Worm (Caenorhabditis elegans) whole organism, L4 larva: ENCODE measurements around the gene nlp-59.
A peak's percentile ranks its signal among the peaks of the same experiment; 100 is the strongest.

Experiments
- F44E2.7 ChIP-seq: fragments of 200-800 bp; sonication (Bioruptor generic); IDR thresholded peaks from 2 replicates; pipeline ENCODE4 v2.1.2; 2022; ENCODE audit warnings: missing genetic modification characterization, missing compliant biosample characterization
- R02D3.7 ChIP-seq: fragments of 150-350 bp; sonication (generic microtip); optimal IDR thresholded peaks from 3 replicates; lab custom pipeline; 2014; ENCODE audit warnings: missing biosample characterization, missing genetic modification characterization
- T20F7.1 ChIP-seq: fragments of 200-800 bp; sonication (Bioruptor generic); optimal IDR thresholded peaks from 2 replicates; lab custom pipeline; 2018; ENCODE audit warnings: mild to moderate bottlenecking, missing genetic modification characterization, missing compliant biosample characterization
- T26A8.4 ChIP-seq: fragments of 200-800 bp; sonication (Bioruptor generic); IDR thresholded peaks from 2 replicates; pipeline ENCODE4 v1.3.6; 2022; ENCODE audit warnings: missing genetic modification characterization, missing compliant biosample characterization
- Y48G9A.11 ChIP-seq: fragments of 200-800 bp; sonication (Bioruptor generic); IDR thresholded peaks from 2 replicates; pipeline ENCODE4 v1.3.6; 2022; ENCODE audit warnings: missing genetic modification reagents, missing genetic modification characterization, missing compliant biosample characterization
- Y5F2A.4 ChIP-seq: fragments of 200-800 bp; sonication (Bioruptor generic); optimal IDR thresholded peaks from 2 replicates; lab custom pipeline; 2018; ENCODE audit warnings: mild to moderate bottlenecking, missing genetic modification characterization, missing compliant biosample characterization
- Y75B8A.6 ChIP-seq: fragments of 200-800 bp; sonication (Bioruptor generic); IDR thresholded peaks from 2 replicates; pipeline ENCODE4 v1.3.6; 2022; ENCODE audit warnings: missing genetic modification reagents, missing genetic modification characterization, missing compliant biosample characterization
- ZK337.2 ChIP-seq: fragments of 200-800 bp; sonication (Bioruptor generic); IDR thresholded peaks from 2 replicates; pipeline ENCODE4 v1.3.6; 2022; ENCODE audit warnings: missing genetic modification reagents, missing genetic modification characterization, missing compliant biosample characterization
- aha-1 ChIP-seq: fragments of 150-350 bp; peaks from one replicate; lab custom pipeline; 2014; ENCODE audit warnings: missing biosample characterization, missing genetic modification characterization
- arid-1 ChIP-seq: fragments of 200-800 bp; sonication (Bioruptor generic); conservative IDR thresholded peaks from 2 replicates; pipeline ENCODE4 v1.3.6; 2022; ENCODE audit warnings: missing genetic modification reagents, missing genetic modification characterization, missing compliant biosample characterization
- ceh-20 ChIP-seq: fragments of 200-800 bp; sonication (Bioruptor generic); IDR thresholded peaks from 2 replicates; pipeline ENCODE4 v1.3.6; 2022; ENCODE audit warnings: missing genetic modification reagents, missing genetic modification characterization, missing compliant biosample characterization
- ceh-44 ChIP-seq: fragments of 200-800 bp; sonication (Bioruptor generic); IDR thresholded peaks from 2 replicates; pipeline ENCODE4 v1.3.6; 2022; ENCODE audit warnings: missing genetic modification reagents, missing genetic modification characterization, missing compliant biosample characterization
- cey-2 ChIP-seq: sonication (generic microtip); optimal IDR thresholded peaks from 3 replicates; lab custom pipeline; 2017; ENCODE audit warnings: missing genetic modification characterization, mild to moderate bottlenecking, missing compliant biosample characterization, antibody characterized with exemption, borderline replicate concordance; ENCODE audit not compliant: insufficient read depth
- daf-19 ChIP-seq: fragments of 200-800 bp; sonication (Bioruptor generic); conservative IDR thresholded peaks from 2 replicates; pipeline ENCODE4 v1.3.6; 2022; ENCODE audit warnings: missing genetic modification characterization, missing compliant biosample characterization
- daf-8 ChIP-seq: fragments of 200-800 bp; sonication (Bioruptor generic); IDR thresholded peaks from 2 replicates; pipeline ENCODE4 v1.3.6; 2022; ENCODE audit warnings: missing genetic modification characterization, missing compliant biosample characterization
- duxl-1 ChIP-seq: sonication (generic microtip); optimal IDR thresholded peaks from 2 replicates; lab custom pipeline; 2016; ENCODE audit warnings: mild to moderate bottlenecking, missing genetic modification characterization, moderate library complexity, missing compliant biosample characterization; ENCODE audit not compliant: poor library complexity
- dve-1 ChIP-seq: sonication (generic microtip); optimal IDR thresholded peaks from 2 replicates; lab custom pipeline; 2017; ENCODE audit warnings: antibody characterized with exemption, mild to moderate bottlenecking, missing genetic modification characterization, missing compliant biosample characterization; ENCODE audit not compliant: insufficient read depth
- egl-43 ChIP-seq: fragments of 200-800 bp; sonication (Bioruptor generic); IDR thresholded peaks from 2 replicates; pipeline ENCODE4 v1.3.6; 2022; ENCODE audit warnings: missing genetic modification reagents, missing genetic modification characterization, missing compliant biosample characterization
- fkh-10 ChIP-seq: fragments of 150-350 bp; optimal IDR thresholded peaks from 2 replicates; lab custom pipeline; 2014; ENCODE audit warnings: missing biosample characterization, missing genetic modification reagents, missing genetic modification characterization
- hif-1 ChIP-seq, 2 experiments: sonication (generic microtip); optimal IDR thresholded peaks; 2 replicates each; lab custom pipeline; 2016 to 2017; ENCODE audit warnings: missing compliant biosample characterization in 2 of 2, missing genetic modification characterization in 2 of 2, missing genetic modification reagents in 2 of 2, missing genotype in 2 of 2, mild to moderate bottlenecking in 1 of 2
- hlh-11 ChIP-seq: fragments of 200-800 bp; sonication (Bioruptor generic); optimal IDR thresholded peaks from 2 replicates; lab custom pipeline; 2018; ENCODE audit warnings: mild to moderate bottlenecking, missing genetic modification characterization, missing compliant biosample characterization
- hmg-1.1 ChIP-seq: fragments of 200-800 bp; sonication (Bioruptor generic); IDR thresholded peaks from 2 replicates; pipeline ENCODE4 v1.3.6; 2022; ENCODE audit warnings: missing genetic modification reagents, missing genetic modification characterization, missing compliant biosample characterization
- jun-1 ChIP-seq: fragments of 150-350 bp; optimal IDR thresholded peaks from 2 replicates; lab custom pipeline; 2014; ENCODE audit warnings: missing biosample characterization, missing genetic modification reagents, missing genetic modification characterization
- lin-29 ChIP-seq: fragments of 200-800 bp; sonication (Bioruptor generic); IDR thresholded peaks from 2 replicates; pipeline ENCODE4 v1.3.6; 2022; ENCODE audit warnings: missing genetic modification reagents, missing genetic modification characterization, missing compliant biosample characterization
- lir-3 ChIP-seq: sonication (generic microtip); optimal IDR thresholded peaks from 2 replicates; lab custom pipeline; 2016; ENCODE audit warnings: mild to moderate bottlenecking, missing genetic modification characterization, missing compliant biosample characterization
- lsy-2 ChIP-seq, 2 experiments: fragments of 150-350 bp in 1 of 2; sonication (generic microtip) in 1 of 2; optimal IDR thresholded peaks; 2 replicates each; lab custom pipeline; 2014 to 2017; ENCODE audit warnings: missing biosample characterization in 2 of 2, missing genetic modification characterization in 2 of 2
- madf-5 ChIP-seq, 2 experiments: fragments of 200-800 bp; sonication (Bioruptor generic); IDR thresholded peaks; 2 replicates each; pipeline ENCODE4 v1.3.6; 2022; ENCODE audit warnings: missing compliant biosample characterization in 2 of 2, missing genetic modification characterization in 2 of 2
- mdl-1 ChIP-seq, 2 experiments: fragments of 150-350 bp in 1 of 2; sonication (generic microtip) in 1 of 2; optimal IDR thresholded peaks; 2 replicates each; lab custom pipeline; 2014 to 2017; ENCODE audit warnings: missing biosample characterization in 2 of 2, missing genetic modification characterization in 2 of 2
- mdt-29 ChIP-seq: fragments of 200-800 bp; sonication (Bioruptor generic); IDR thresholded peaks from 2 replicates; pipeline ENCODE4 v1.3.6; 2022; ENCODE audit warnings: missing genetic modification reagents, missing genetic modification characterization, missing compliant biosample characterization
- mep-1 ChIP-seq: fragments of 150-350 bp; sonication (generic microtip); optimal IDR thresholded peaks from 3 replicates; lab custom pipeline; 2014; ENCODE audit warnings: missing biosample characterization, missing genetic modification characterization
- mxl-3 ChIP-seq: fragments of 200-800 bp; sonication (Bioruptor generic); optimal IDR thresholded peaks from 2 replicates; lab custom pipeline; 2018; ENCODE audit warnings: mild to moderate bottlenecking, missing genetic modification characterization, missing compliant biosample characterization
- nhr-11 ChIP-seq: fragments of 150-350 bp; optimal IDR thresholded peaks from 2 replicates; lab custom pipeline; 2014; ENCODE audit warnings: missing biosample characterization, missing genetic modification characterization
- nhr-25 ChIP-seq: sonication (generic microtip); optimal IDR thresholded peaks from 2 replicates; lab custom pipeline; 2017; ENCODE audit warnings: missing genetic modification characterization, mild to moderate bottlenecking, missing compliant biosample characterization, antibody characterized with exemption, moderate library complexity, borderline replicate concordance; ENCODE audit not compliant: insufficient read depth
- nhr-42 ChIP-seq: fragments of 200-800 bp; sonication (Bioruptor generic); IDR thresholded peaks from 2 replicates; pipeline ENCODE4 v1.3.6; 2022; ENCODE audit warnings: missing genetic modification characterization, missing compliant biosample characterization
- nhr-48 ChIP-seq: sonication (generic microtip); optimal IDR thresholded peaks from 2 replicates; lab custom pipeline; 2016; ENCODE audit warnings: mild to moderate bottlenecking, missing genetic modification characterization, missing compliant biosample characterization
- nhr-6 ChIP-seq: fragments of 150-350 bp; optimal IDR thresholded peaks from 2 replicates; lab custom pipeline; 2014; ENCODE audit warnings: missing biosample characterization, missing genetic modification characterization
- nhr-77 ChIP-seq: fragments of 150-350 bp; optimal IDR thresholded peaks from 2 replicates; lab custom pipeline; 2014; ENCODE audit warnings: missing biosample characterization, missing genetic modification characterization
- pha-4 ChIP-seq, 2 experiments: fragments of 150-350 bp in 1 of 2; fragments of 200-800 bp in 1 of 2; sonication (Bioruptor generic) in 1 of 2; IDR thresholded peaks in 1 of 2; optimal IDR thresholded peaks in 1 of 2; 2 replicates each; pipeline versions ENCODE4 v1.3.6 to Lab custom; 2014 to 2022; ENCODE audit warnings: missing genetic modification characterization in 2 of 2, missing genetic modification reagents in 2 of 2, missing biosample characterization in 1 of 2, missing compliant biosample characterization in 1 of 2
- php-3 ChIP-seq: fragments of 200-800 bp; sonication (Bioruptor generic); IDR thresholded peaks from 2 replicates; pipeline ENCODE4 v1.3.6; 2022; ENCODE audit warnings: missing genetic modification reagents, missing genetic modification characterization, missing compliant biosample characterization
- saeg-2 ChIP-seq: fragments of 200-800 bp; sonication (Bioruptor generic); IDR thresholded peaks from 2 replicates; pipeline ENCODE4 v1.3.6; 2022; ENCODE audit warnings: missing genetic modification reagents, missing genetic modification characterization, missing compliant biosample characterization
- snpc-4 ChIP-seq: fragments of 150-350 bp; optimal IDR thresholded peaks from 2 replicates; lab custom pipeline; 2014; ENCODE audit warnings: missing biosample characterization, missing genetic modification characterization
- spr-3 ChIP-seq: fragments of 200-800 bp; sonication (Bioruptor generic); optimal IDR thresholded peaks from 2 replicates; lab custom pipeline; 2018; ENCODE audit warnings: mild to moderate bottlenecking, missing genetic modification characterization, missing compliant biosample characterization
- tra-1 ChIP-seq: fragments of 200-800 bp; sonication (Bioruptor generic); IDR thresholded peaks from 2 replicates; pipeline ENCODE4 v1.3.6; 2022; ENCODE audit warnings: missing genetic modification reagents, missing genetic modification characterization, missing compliant biosample characterization
- unc-130 ChIP-seq: sonication (generic microtip); optimal IDR thresholded peaks from 2 replicates; lab custom pipeline; 2016; ENCODE audit warnings: missing genetic modification reagents, missing genetic modification characterization, missing compliant biosample characterization
- unc-62 ChIP-seq, 3 experiments: fragments of 150-350 bp in 1 of 3; sonication (generic microtip); optimal IDR thresholded peaks in 2 of 3; peaks in 1 of 3; 1 replicate in 1 of 3; 2 replicates in 2 of 3; lab custom pipeline; 2014 to 2017; ENCODE audit warnings: missing biosample characterization in 3 of 3, missing genetic modification characterization in 3 of 3, missing genetic modification reagents in 3 of 3, missing genotype in 1 of 3
- zfp-3 ChIP-seq: fragments of 200-800 bp; sonication (Bioruptor generic); conservative IDR thresholded peaks from 2 replicates; pipeline ENCODE4 v1.3.6; 2022; ENCODE audit warnings: missing genetic modification reagents, missing genetic modification characterization, missing compliant biosample characterization
- zip-2 ChIP-seq: fragments of 150-350 bp; optimal IDR thresholded peaks from 2 replicates; lab custom pipeline; 2014; ENCODE audit warnings: missing biosample characterization, missing genetic modification characterization
- ztf-7 ChIP-seq: fragments of 150-350 bp; optimal IDR thresholded peaks from 2 replicates; lab custom pipeline; 2014; ENCODE audit warnings: missing biosample characterization, missing genetic modification characterization

The nlp-59 gene

ce11 chrV:15002184-15002690 lies 31.0 kb downstream of the nlp-59 start, which contains the start of the genes fib-1 and mut-15 (continued):
- TF ChIP-seq egl-43 (GFP tag; lab: Robert Waterston, UW) (0 out of 2 replicates have a peak, but pooled peaks have one; percentile 45), duxl-1 (tag; lab: Kevin White, UChicago) (peak; percentile 62), jun-1 (tag; lab: Kevin White, UChicago) (peak; percentile 77), nhr-48 (tag; lab: Kevin White, UChicago) (peak; percentile 44), zip-2 (tag; lab: Kevin White, UChicago) (no peak), daf-19 (GFP tag; lab: Robert Waterston, UW) (peak; percentile 58; the same call in 1 of the 2 replicates), madf-5 (GFP tag; IDR thresholded peaks at IDR 0.05; lab: Robert Waterston, UW) (no peak), php-3 (GFP tag; lab: Robert Waterston, UW) (0 out of 2 replicates have a peak, but pooled peaks have one; percentile 19), nhr-11 (peak; percentile 91), tra-1 (GFP tag; lab: Robert Waterston, UW) (peak; percentile 67), mdt-29 (GFP tag; lab: Robert Waterston, UW) (0 out of 2 replicates have a peak, but pooled peaks have one; percentile 33), unc-130 (peak; percentile 94), Y48G9A.11 (GFP tag; lab: Robert Waterston, UW) (peak; percentile 87), saeg-2 (GFP tag; lab: Robert Waterston, UW) (no peak), spr-3 (GFP tag; lab: Kevin White, UChicago) (peak; percentile 8), T20F7.1 (GFP tag; lab: Kevin White, UChicago) (peak; percentile 91), mxl-3 (peak; percentile 78), cey-2 (tag; lab: Kevin White, UChicago) (no peak), zfp-3 (GFP tag; lab: Robert Waterston, UW) (no peak), hmg-1.1 (GFP tag; lab: Robert Waterston, UW) (peak; percentile 86), arid-1 (GFP tag; lab: Robert Waterston, UW) (0 out of 2 replicates have a peak, but pooled peaks have one; percentile 55), unc-62 (GFP tag; optimal IDR thresholded peaks at IDR 0.05 in 1 of 2; lab: Kevin White, UChicago) (peak in 1 of 2 experiments; percentile 99), unc-62 (tag; optimal IDR thresholded peaks at IDR 0.05; lab: Kevin White, UChicago) (no peak), T26A8.4 (peak; percentile 71; the same call in 1 of the 2 replicates), aha-1 (tag; lab: Kevin White, UChicago) (peak; percentile 24), dve-1 (tag; lab: Kevin White, UChicago) (peak; percentile 89), nhr-6 (tag; lab: Kevin White, UChicago) (peak; percentile 95), Y5F2A.4 (no peak), ZK337.2 (GFP tag; lab: Robert Waterston, UW) (no peak), mep-1 (peak; percentile 96), fkh-10 (GFP tag; lab: Kevin White, UChicago) (peak; percentile 86), nhr-42 (GFP tag; lab: Robert Waterston, UW) (peak; percentile 89; the same call in 1 of the 2 replicates), snpc-4 (tag; lab: Kevin White, UChicago) (no peak), hlh-11 (tag; lab: Kevin White, UChicago) (peak; percentile 88)
- TF ChIP-seq, all 104 proteins: peak for 53

- TF ChIP-seq snpc-4 (tag; lab: Kevin White, UChicago) = no peak
- TF ChIP-seq mdl-1 (tag; optimal IDR thresholded peaks at IDR 0.05; lab: Kevin White, UChicago) = no peak
- TF ChIP-seq nhr-25 (tag; lab: Kevin White, UChicago) = no peak
- TF ChIP-seq ztf-7 (tag; lab: Kevin White, UChicago) = no peak
- no peak for TF ChIP-seq lsy-2 (tag; optimal IDR thresholded peaks at IDR 0.05; lab: Kevin White, UChicago)
- no peak for TF ChIP-seq ceh-44 (GFP tag; lab: Robert Waterston, UW)
- TF ChIP-seq nhr-77 (tag; lab: Kevin White, UChicago) = no peak
- no peak for TF ChIP-seq daf-8 (GFP tag; lab: Robert Waterston, UW)
- no peak for TF ChIP-seq Y75B8A.6 (GFP tag; lab: Robert Waterston, UW)
- TF ChIP-seq F44E2.7 (GFP tag; lab: Robert Waterston, UW) = no peak
- no peak for TF ChIP-seq R02D3.7
- no peak for TF ChIP-seq pha-4 (GFP tag; IDR thresholded peaks at IDR 0.05; lab: Robert Waterston, UW)
- TF ChIP-seq pha-4 (tag; optimal IDR thresholded peaks at IDR 0.05; lab: Kevin White, UChicago) = no peak
- TF ChIP-seq lin-29 (GFP tag; lab: Robert Waterston, UW) = no peak
- no peak for TF ChIP-seq ceh-20 (GFP tag; lab: Robert Waterston, UW)
- TF ChIP-seq hif-1 (tag; optimal IDR thresholded peaks at IDR 0.05; lab: Kevin White, UChicago) = no peak
- no peak for TF ChIP-seq lir-3 (tag; lab: Kevin White, UChicago)
Measured at ce11 chrV:15004800-15005199, 33.6 kb downstream of the nlp-59 start, which contains the start of gene hrde-2. hrde-2 (plus strand) TSS chrV:15005100.
